Fruit fly (Drosophila melanogaster) whole organism, embryonic: ENCODE data around the gene Alg2.

Source experiments
- BtbVII ChIP-seq: fragments of 200-800 bp; sonication (Bioruptor generic); optimal IDR thresholded peaks from 3 replicates; lab custom pipeline; 2017; ENCODE audit warnings: missing biosample characterization, mild to moderate bottlenecking, missing genetic modification characterization
- CG10462 ChIP-seq: fragments of 200-800 bp; sonication (Bioruptor generic); optimal IDR thresholded peaks from 2 replicates; lab custom pipeline; 2016; ENCODE audit warnings: missing biosample characterization, missing genetic modification characterization
- CG10543 ChIP-seq: fragments of 200-800 bp; sonication (Bioruptor generic); optimal IDR thresholded peaks from 3 replicates; lab custom pipeline; 2017; ENCODE audit warnings: missing biosample characterization, mild to moderate bottlenecking, missing genetic modification characterization, moderate library complexity
- CG10654 ChIP-seq: fragments of 200-800 bp; sonication (Bioruptor generic); optimal IDR thresholded peaks from 2 replicates; lab custom pipeline; 2016; ENCODE audit warnings: missing biosample characterization, missing genetic modification characterization
- CG11695 ChIP-seq: fragments of 200-800 bp; sonication (Bioruptor generic); IDR thresholded peaks from 3 replicates; pipeline ENCODE4 v1.3.6; 2022; ENCODE audit warnings: missing biosample characterization, missing genetic modification characterization
- CG13894 ChIP-seq: fragments of 200-800 bp; sonication (Bioruptor generic); optimal IDR thresholded peaks from 3 replicates; lab custom pipeline; 2018; ENCODE audit warnings: missing biosample characterization, mild to moderate bottlenecking, missing genetic modification characterization, moderate library complexity
- CG2712 ChIP-seq: fragments of 200-800 bp; optimal IDR thresholded peaks from 3 replicates; lab custom pipeline; 2019; ENCODE audit warnings: missing biosample characterization, mild to moderate bottlenecking, missing genetic modification characterization, moderate library complexity
- CG32532 ChIP-seq: fragments of 200-800 bp; sonication (Bioruptor generic); IDR thresholded peaks from 2 replicates; pipeline ENCODE4 v1.3.6; 2022; ENCODE audit warnings: missing biosample characterization, missing genetic modification characterization
- CG3407 ChIP-seq: fragments of 200-800 bp; sonication (Bioruptor generic); optimal IDR thresholded peaks from 2 replicates; lab custom pipeline; 2018; ENCODE audit warnings: missing biosample characterization, mild to moderate bottlenecking, missing genetic modification characterization
- CG34224 ChIP-seq: fragments of 200-800 bp; sonication (Bioruptor generic); IDR thresholded peaks from 3 replicates; pipeline ENCODE4 v1.3.6; 2022; ENCODE audit warnings: missing biosample characterization, missing genetic modification characterization; ENCODE audit not compliant: partially characterized antibody
- CG34376 ChIP-seq: fragments of 200-800 bp; sonication (Bioruptor generic); optimal IDR thresholded peaks from 2 replicates; lab custom pipeline; 2018; ENCODE audit warnings: missing biosample characterization, mild to moderate bottlenecking, missing genetic modification characterization
- CG4360 ChIP-seq: fragments of 200-800 bp; sonication (Bioruptor generic); IDR thresholded peaks from 2 replicates; pipeline ENCODE4 v1.3.6; 2022; ENCODE audit warnings: missing biosample characterization, missing genetic modification characterization
- CG4424 ChIP-seq: fragments of 200-800 bp; sonication (Bioruptor generic); optimal IDR thresholded peaks from 3 replicates; lab custom pipeline; 2016; ENCODE audit warnings: missing biosample characterization, missing genetic modification characterization
- CG4617 ChIP-seq: fragments of 200-800 bp; sonication (Bioruptor generic); optimal IDR thresholded peaks from 3 replicates; lab custom pipeline; 2016; ENCODE audit warnings: missing biosample characterization, missing genetic modification characterization, borderline replicate concordance
- CG5245 ChIP-seq: fragments of 200-800 bp; sonication (Bioruptor generic); optimal IDR thresholded peaks from 3 replicates; lab custom pipeline; 2016; ENCODE audit warnings: missing biosample characterization, missing genetic modification characterization
- CG8290 ChIP-seq, 3 experiments: fragments of 200-800 bp; sonication (Bioruptor generic); optimal IDR thresholded peaks; 2 replicates each; lab custom pipeline; 2016 to 2019; ENCODE audit warnings: missing biosample characterization in 3 of 3, missing genetic modification characterization in 3 of 3, mild to moderate bottlenecking in 2 of 3, moderate library complexity in 1 of 3
- CG9797 ChIP-seq: fragments of 200-800 bp; sonication (Bioruptor generic); optimal IDR thresholded peaks from 3 replicates; lab custom pipeline; 2018; ENCODE audit warnings: missing biosample characterization, mild to moderate bottlenecking, missing genetic modification characterization
- Chrac-16 ChIP-seq: fragments of 200-800 bp; sonication (Bioruptor generic); optimal IDR thresholded peaks from 3 replicates; lab custom pipeline; 2016; ENCODE audit warnings: missing biosample characterization, missing genetic modification characterization
- D19A ChIP-seq: fragments of 200-800 bp; optimal IDR thresholded peaks from 3 replicates; lab custom pipeline; 2019; ENCODE audit warnings: missing biosample characterization, mild to moderate bottlenecking, missing genetic modification characterization, moderate library complexity
- ERR ChIP-seq: fragments of 200-800 bp; sonication (Bioruptor generic); optimal IDR thresholded peaks from 2 replicates; lab custom pipeline; 2016; ENCODE audit warnings: missing biosample characterization, missing genetic modification characterization
- H2.0 ChIP-seq: fragments of 200-800 bp; sonication (Bioruptor generic); IDR thresholded peaks from 2 replicates; pipeline ENCODE4 v1.3.6; 2022; ENCODE audit warnings: missing biosample characterization, missing genetic modification characterization
- HLH3B ChIP-seq: fragments of 200-800 bp; sonication (Bioruptor generic); IDR thresholded peaks from 2 replicates; pipeline ENCODE4 v1.3.6; 2022; ENCODE audit warnings: missing biosample characterization, missing genetic modification characterization
- Hmr ChIP-seq: fragments of 200-800 bp; sonication (Bioruptor generic); optimal IDR thresholded peaks from 3 replicates; lab custom pipeline; 2017; ENCODE audit warnings: mild to moderate bottlenecking, missing biosample characterization, missing genetic modification reagents, missing genetic modification characterization
- Lim3 ChIP-seq: fragments of 200-800 bp; sonication (Bioruptor generic); IDR thresholded peaks from 2 replicates; pipeline ENCODE4 v1.3.6; 2022; ENCODE audit warnings: missing biosample characterization, missing genetic modification characterization
- Med ChIP-seq: fragments of 200-800 bp; sonication (Bioruptor generic); peaks from one replicate; lab custom pipeline; 2016; ENCODE audit warnings: missing biosample characterization, missing genetic modification characterization, mild to moderate bottlenecking, inconsistent platforms, moderate library complexity
- NC2α ChIP-seq: fragments of 200-800 bp; sonication (Bioruptor generic); optimal IDR thresholded peaks from 2 replicates; lab custom pipeline; 2016; ENCODE audit warnings: missing biosample characterization, missing genetic modification characterization
- NFAT ChIP-seq: fragments of 200-800 bp; sonication (Bioruptor generic); IDR thresholded peaks from 2 replicates; pipeline ENCODE4 v1.3.6; 2022; ENCODE audit warnings: missing biosample characterization, missing genetic modification characterization
- Nf-YC ChIP-seq: fragments of 200-800 bp; optimal IDR thresholded peaks from 3 replicates; lab custom pipeline; 2019; ENCODE audit warnings: missing biosample characterization, mild to moderate bottlenecking, missing genetic modification characterization, moderate library complexity
- Pdp1 ChIP-seq, 2 experiments: fragments of 200-800 bp; sonication (Bioruptor generic); optimal IDR thresholded peaks; 3 replicates each; lab custom pipeline; 2016; ENCODE audit warnings: missing biosample characterization in 2 of 2, missing genetic modification characterization in 2 of 2, mild to moderate bottlenecking in 1 of 2, moderate library complexity in 1 of 2
- Xbp1 ChIP-seq: fragments of 200-800 bp; sonication (Bioruptor generic); optimal IDR thresholded peaks from 3 replicates; lab custom pipeline; 2016; ENCODE audit warnings: missing biosample characterization, mild to moderate bottlenecking, missing genetic modification characterization
- abd-A ChIP-seq: fragments of 200-800 bp; sonication (Bioruptor generic); optimal IDR thresholded peaks from 3 replicates; lab custom pipeline; 2019; ENCODE audit warnings: missing biosample characterization, mild to moderate bottlenecking, missing genetic modification characterization, moderate library complexity
- al ChIP-seq: fragments of 200-800 bp; sonication (Bioruptor generic); IDR thresholded peaks from 2 replicates; pipeline ENCODE4 v1.3.6; 2022; ENCODE audit warnings: missing biosample characterization, missing genetic modification characterization
- ara ChIP-seq: fragments of 200-800 bp; sonication (Bioruptor generic); IDR thresholded peaks from 2 replicates; pipeline ENCODE4 v1.3.6; 2022; ENCODE audit warnings: missing biosample characterization, missing genetic modification characterization
- ato ChIP-seq: fragments of 200-800 bp; sonication (Bioruptor generic); IDR thresholded peaks from 2 replicates; pipeline ENCODE4 v1.3.6; 2022; ENCODE audit warnings: missing biosample characterization, missing genetic modification characterization; ENCODE audit not compliant: partially characterized antibody
- cad ChIP-seq: fragments of >200 bp; optimal IDR thresholded peaks from 2 replicates; lab custom pipeline; 2017; ENCODE audit warnings: missing biosample characterization, missing genetic modification characterization
- chinmo ChIP-seq: fragments of 200-800 bp; sonication (Bioruptor generic); IDR thresholded peaks from 4 replicates; pipeline ENCODE4 v1.3.6; 2022; ENCODE audit warnings: missing biosample characterization, missing genetic modification characterization; ENCODE audit not compliant: partially characterized antibody
- chm ChIP-seq: fragments of 200-800 bp; sonication (Bioruptor generic); IDR thresholded peaks from 2 replicates; pipeline ENCODE4 v1.3.6; 2022; ENCODE audit warnings: missing biosample characterization, missing genetic modification characterization
- crol ChIP-seq: fragments of 200-800 bp; sonication (Bioruptor generic); IDR thresholded peaks from 2 replicates; pipeline ENCODE4 v1.3.6; 2022; ENCODE audit warnings: missing biosample characterization, missing genetic modification characterization
- grn ChIP-seq: fragments of 200-800 bp; sonication (Bioruptor generic); optimal IDR thresholded peaks from 3 replicates; lab custom pipeline; 2017; ENCODE audit warnings: missing biosample characterization, missing genetic modification characterization
- onecut ChIP-seq: fragments of 200-800 bp; sonication (Bioruptor generic); IDR thresholded peaks from 2 replicates; pipeline ENCODE4 v1.3.6; 2022; ENCODE audit warnings: missing biosample characterization, missing genetic modification characterization
- sd ChIP-seq: fragments of 200-800 bp; sonication (Bioruptor generic); optimal IDR thresholded peaks from 3 replicates; lab custom pipeline; 2018; ENCODE audit warnings: missing biosample characterization, mild to moderate bottlenecking, missing genetic modification characterization, moderate library complexity
- sens ChIP-seq: fragments of 200-800 bp; sonication (Bioruptor generic); peaks from one replicate; lab custom pipeline; 2016; ENCODE audit warnings: missing biosample characterization, missing genetic modification characterization
- sisA ChIP-seq: fragments of 200-800 bp; sonication (Bioruptor generic); IDR thresholded peaks from 2 replicates; pipeline ENCODE4 v1.3.6; 2022; ENCODE audit warnings: missing biosample characterization, missing genetic modification characterization
- sug ChIP-seq: fragments of 200-800 bp; optimal IDR thresholded peaks from 2 replicates; lab custom pipeline; 2019; ENCODE audit warnings: missing biosample characterization, mild to moderate bottlenecking, missing genetic modification characterization, moderate library complexity
- tna ChIP-seq: fragments of 200-800 bp; sonication (Bioruptor generic); IDR thresholded peaks from 2 replicates; pipeline ENCODE4 v1.3.6; 2022; ENCODE audit warnings: missing biosample characterization, missing genetic modification characterization; ENCODE audit not compliant: partially characterized antibody
- vvl ChIP-seq: fragments of 200-800 bp; sonication (Bioruptor generic); IDR thresholded peaks from 2 replicates; pipeline ENCODE4 v1.3.6; 2022; ENCODE audit warnings: missing biosample characterization, missing genetic modification characterization
- zf30C ChIP-seq: fragments of 200-800 bp; sonication (Bioruptor generic); optimal IDR thresholded peaks from 3 replicates; lab custom pipeline; 2018; ENCODE audit warnings: missing biosample characterization, mild to moderate bottlenecking, missing genetic modification characterization

Alg2 gene

DNA sequence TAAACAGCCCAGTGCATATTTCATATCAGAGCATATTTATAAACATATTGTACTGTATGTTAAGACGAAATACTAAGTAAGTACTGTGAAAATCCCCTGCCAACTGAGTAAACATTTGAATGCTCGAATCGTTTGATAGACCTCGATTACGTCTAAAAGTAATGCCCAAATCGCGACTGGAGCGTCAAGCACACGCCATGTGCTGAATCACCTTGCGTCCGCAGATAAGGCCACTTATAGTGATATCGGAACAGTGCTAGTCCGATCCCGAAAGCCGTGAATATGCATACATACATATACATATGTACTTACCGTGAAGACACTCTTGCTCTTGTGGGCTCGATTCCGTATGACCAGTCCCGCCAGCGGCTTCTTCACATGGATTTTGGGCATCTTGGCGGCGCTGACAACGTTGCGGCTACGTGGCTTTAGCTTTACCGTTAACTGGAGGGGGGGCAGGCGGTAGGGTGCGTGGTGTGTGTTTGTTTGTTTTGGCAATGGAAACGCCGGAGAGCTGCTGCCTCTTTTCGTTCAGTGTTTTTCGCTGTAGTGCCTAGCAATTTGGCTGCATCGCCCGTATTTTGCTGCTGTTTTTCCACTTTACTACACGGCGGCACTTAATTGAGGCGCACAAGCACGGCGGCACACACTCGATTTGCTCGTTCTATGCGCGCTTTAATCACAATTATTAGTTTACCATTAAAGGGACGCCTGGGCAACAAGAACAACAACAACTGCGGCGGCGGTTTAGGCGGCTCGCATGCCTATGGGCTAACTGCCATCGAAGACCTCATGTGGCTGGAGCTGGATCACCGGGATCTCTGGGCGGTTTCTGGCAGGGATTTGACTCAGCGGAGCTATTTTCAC is 859 bp upstream of the Alg2 start (continued):
- TF ChIP-seq chm (GFP tag; lab: Robert Waterston, UW) = 0 out of 2 replicates have a peak, but pooled peaks have one; percentile 14
- TF ChIP-seq sens = no peak
- TF ChIP-seq vvl (GFP tag; lab: Robert Waterston, UW) = no peak
- no peak for TF ChIP-seq ara
- TF ChIP-seq grn (GFP tag; lab: Kevin White, UChicago) = peak; percentile 34
- TF ChIP-seq ato (GFP tag; lab: Robert Waterston, UW) = no peak
- peak; percentile 38; the same call in 1 of the 3 replicates for TF ChIP-seq CG34224
- TF ChIP-seq Pdp1 (GFP tag; optimal IDR thresholded peaks at IDR 0.05; lab: Kevin White, UChicago) = peak in 1 of 2 experiments; percentile 26
- TF ChIP-seq Med (GFP tag; lab: Kevin White, UChicago) = peak; percentile 74
- TF ChIP-seq chinmo (GFP tag; lab: Robert Waterston, UW) = 0 out of 4 replicates have a peak, but pooled peaks have one; percentile 58
- TF ChIP-seq HLH3B (GFP tag; lab: Robert Waterston, UW) = no peak
- peak; percentile 57 for TF ChIP-seq sug
- peak; percentile 57 for TF ChIP-seq Xbp1 (GFP tag; lab: Kevin White, UChicago)
- peak; percentile 46 for TF ChIP-seq CG4617 (GFP tag; lab: Kevin White, UChicago)
- no peak for TF ChIP-seq Nf-YC (tag; lab: Kevin White, UChicago)
- TF ChIP-seq zf30C (GFP tag; lab: Kevin White, UChicago) = peak; percentile 62
- peak; percentile 47; the same call in 1 of the 2 replicates for TF ChIP-seq crol
- TF ChIP-seq CG8290 (GFP tag; optimal IDR thresholded peaks at IDR 0.05; lab: Kevin White, UChicago) = no peak
- peak in 1 of 2 experiments; percentile 17 for TF ChIP-seq CG8290 (tag; optimal IDR thresholded peaks at IDR 0.05; lab: Kevin White, UChicago)
- TF ChIP-seq CG13894 (tag; lab: Kevin White, UChicago) = peak; percentile 19
- peak; percentile 11 for TF ChIP-seq BtbVII (GFP tag; lab: Kevin White, UChicago)
- TF ChIP-seq CG10543 = peak; percentile 55
- no peak for TF ChIP-seq cad (GFP tag; lab: Kevin White, UChicago)
- TF ChIP-seq Lim3 (GFP tag; lab: Robert Waterston, UW) = no peak
- no peak for TF ChIP-seq NC2α (GFP tag; lab: Kevin White, UChicago)
- TF ChIP-seq CG34376 (GFP tag; lab: Kevin White, UChicago) = peak; percentile 78
- no peak for TF ChIP-seq CG4424 (GFP tag; lab: Kevin White, UChicago)
- TF ChIP-seq CG9797 = no peak
- TF ChIP-seq CG4360 = peak; percentile 72

DNA sequence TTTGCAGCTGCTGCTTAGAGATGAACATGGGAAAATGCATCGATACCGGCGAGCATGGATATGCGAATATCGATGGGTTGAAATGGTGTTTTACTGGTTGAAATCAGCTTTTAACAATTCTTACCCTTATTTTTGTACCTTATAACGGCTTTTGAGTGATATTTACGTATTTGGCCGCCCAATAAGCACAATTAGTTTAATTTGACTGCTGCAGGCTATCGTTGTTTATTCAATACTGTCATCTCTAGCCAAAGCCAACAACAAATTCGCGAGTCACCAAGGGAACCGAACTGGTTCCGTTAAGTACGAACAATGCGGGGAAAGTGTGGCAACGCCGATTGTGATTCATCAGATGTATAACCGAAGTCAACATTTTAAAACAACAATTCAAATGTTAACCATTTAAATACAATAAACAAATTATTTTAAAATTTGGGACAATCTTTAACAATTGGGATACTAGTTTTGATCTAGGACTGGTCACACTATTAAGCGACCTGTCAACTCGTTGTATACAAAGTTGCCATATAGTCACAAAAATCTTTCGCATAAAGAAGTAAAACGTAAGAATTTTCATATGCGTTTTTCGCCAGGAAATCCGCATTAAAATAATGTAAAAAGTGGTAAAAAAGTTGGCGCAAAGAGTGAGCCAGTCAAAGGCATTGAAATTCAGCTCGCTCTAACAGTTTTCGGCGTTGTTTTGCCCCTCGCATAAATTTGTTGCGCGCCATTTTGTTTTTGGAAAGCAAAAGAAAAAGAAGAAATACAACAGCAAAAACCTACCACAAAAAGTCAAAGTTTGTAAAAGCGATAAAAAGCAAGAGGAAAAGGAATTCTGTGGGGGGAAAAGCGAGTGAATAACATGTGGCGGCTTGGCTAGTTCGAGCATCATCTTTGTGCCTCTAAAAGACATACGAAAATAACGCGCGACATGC is 4.8 kb downstream of the Alg2 start, which contains the start of the genes Usp5 and BtbVII:
Gene Usp5 (minus strand): TSS at position 234 of the 935 bp plus-strand sequence.
Gene BtbVII (plus strand): TSS at position 522 of the 935 bp plus-strand sequence.
- peak; percentile 46 for TF ChIP-seq CG2712 (tag; lab: Kevin White, UChicago)
- TF ChIP-seq CG3407 (GFP tag; lab: Kevin White, UChicago) = no peak
- peak; percentile 36; the same call in 1 of the 2 replicates for TF ChIP-seq al (GFP tag; lab: Robert Waterston, UW)
- no peak for TF ChIP-seq abd-A (tag; lab: Kevin White, UChicago)
- TF ChIP-seq ERR (GFP tag; lab: Kevin White, UChicago) = peak; percentile 6
- TF ChIP-seq H2.0 (GFP tag; lab: Robert Waterston, UW) = peak; percentile 47; the same call in 1 of the 2 replicates
- peak; percentile 86 for TF ChIP-seq tna (GFP tag; lab: Robert Waterston, UW)
- TF ChIP-seq CG10462 (GFP tag; lab: Kevin White, UChicago) = peak; percentile 46
- no peak for TF ChIP-seq CG5245 (GFP tag; lab: Kevin White, UChicago)
- peak; percentile 62 for TF ChIP-seq Chrac-16 (GFP tag; lab: Kevin White, UChicago)
- TF ChIP-seq sd (tag; lab: Kevin White, UChicago) = peak; percentile 18
- TF ChIP-seq D19A (tag; lab: Kevin White, UChicago) = no peak
- TF ChIP-seq Hmr (GFP tag; lab: Kevin White, UChicago) = peak; percentile 50
- no peak; the same call in 2 of the 3 replicates for TF ChIP-seq CG11695
- TF ChIP-seq sisA (GFP tag; lab: Robert Waterston, UW) = peak; percentile 59
- TF ChIP-seq CG32532 = peak; percentile 68
- peak; percentile 39 for TF ChIP-seq CG10654 (GFP tag; lab: Kevin White, UChicago)
- peak; percentile 67 for TF ChIP-seq NFAT (GFP tag; lab: Robert Waterston, UW)
- 0 out of 2 replicates have a peak, but pooled peaks have one; percentile 19 for TF ChIP-seq onecut (GFP tag; lab: Robert Waterston, UW)
